Fruit fly (Drosophila melanogaster) whole organism, prepupa: ENCODE data around the gene CG15754.

Experiments used
- Blimp-1 ChIP-seq: fragments of 200-800 bp; sonication (Bioruptor generic); optimal IDR thresholded peaks from 3 replicates; lab custom pipeline; 2017; ENCODE audit warnings: missing biosample characterization, missing genetic modification characterization, mild to moderate bottlenecking, moderate library complexity, missing genetic modification reagents
- CG10631 ChIP-seq: fragments of 200-800 bp; sonication (Bioruptor generic); optimal IDR thresholded peaks from 2 replicates; lab custom pipeline; 2016; ENCODE audit warnings: missing biosample characterization, missing genetic modification characterization
- CG10669 ChIP-seq: fragments of 200-800 bp; sonication (Bioruptor generic); optimal IDR thresholded peaks from 3 replicates; lab custom pipeline; 2018; ENCODE audit warnings: missing biosample characterization, mild to moderate bottlenecking, missing genetic modification characterization, moderate library complexity
- CG11294 ChIP-seq: fragments of 200-800 bp; sonication (Bioruptor generic); IDR thresholded peaks from 2 replicates; pipeline ENCODE4 v1.3.6; 2022; ENCODE audit warnings: missing biosample characterization, missing genetic modification characterization
- CG11902 ChIP-seq: fragments of 200-800 bp; sonication (Bioruptor generic); optimal IDR thresholded peaks from 3 replicates; lab custom pipeline; 2016; ENCODE audit warnings: missing biosample characterization, missing genetic modification characterization
- CG15336 ChIP-seq: fragments of 200-800 bp; sonication (Bioruptor generic); IDR thresholded peaks from 2 replicates; pipeline ENCODE4 v1.3.6; 2022; ENCODE audit warnings: missing biosample characterization, missing genetic modification characterization
- CG1621 ChIP-seq: fragments of 200-800 bp; sonication (Bioruptor generic); optimal IDR thresholded peaks from 3 replicates; lab custom pipeline; 2018; ENCODE audit warnings: missing biosample characterization, mild to moderate bottlenecking, missing genetic modification characterization
- CG16779 ChIP-seq: fragments of 200-800 bp; sonication (Bioruptor generic); optimal IDR thresholded peaks from 3 replicates; lab custom pipeline; 2017; ENCODE audit warnings: missing biosample characterization, mild to moderate bottlenecking, missing genetic modification characterization
- CG3032 ChIP-seq: fragments of 200-800 bp; optimal IDR thresholded peaks from 2 replicates; lab custom pipeline; 2019; ENCODE audit warnings: missing biosample characterization, mild to moderate bottlenecking, missing genetic modification characterization, moderate library complexity
- CG31627 ChIP-seq: fragments of 200-800 bp; sonication (Bioruptor generic); optimal IDR thresholded peaks from 3 replicates; lab custom pipeline; 2016; ENCODE audit warnings: missing biosample characterization, missing genetic modification characterization
- CG32006 ChIP-seq: fragments of 200-800 bp; sonication (Bioruptor generic); optimal IDR thresholded peaks from 3 replicates; lab custom pipeline; 2017; ENCODE audit warnings: missing biosample characterization, mild to moderate bottlenecking, missing genetic modification characterization
- CG34406 ChIP-seq: fragments of 200-800 bp; sonication (Bioruptor generic); optimal IDR thresholded peaks from 3 replicates; lab custom pipeline; 2016; ENCODE audit warnings: missing biosample characterization, missing genetic modification characterization
- CG3919 ChIP-seq: fragments of 200-800 bp; sonication (Bioruptor generic); optimal IDR thresholded peaks from 3 replicates; lab custom pipeline; 2016; ENCODE audit warnings: missing biosample characterization, missing genetic modification characterization
- CG4318 ChIP-seq: fragments of 200-800 bp; sonication (Bioruptor generic); optimal IDR thresholded peaks from 3 replicates; lab custom pipeline; 2017; ENCODE audit warnings: missing biosample characterization, mild to moderate bottlenecking, missing genetic modification characterization
- CG6163 ChIP-seq: fragments of 200-800 bp; sonication (Bioruptor generic); IDR thresholded peaks from 3 replicates; pipeline ENCODE4 v1.3.6; 2022; ENCODE audit warnings: missing biosample characterization, missing genetic modification characterization
- CG6276 ChIP-seq: fragments of 200-800 bp; sonication (Bioruptor generic); optimal IDR thresholded peaks from 2 replicates; lab custom pipeline; 2017; ENCODE audit warnings: missing biosample characterization, mild to moderate bottlenecking, missing genetic modification characterization
- CG6792 ChIP-seq: fragments of 200-800 bp; sonication (Bioruptor generic); optimal IDR thresholded peaks from 3 replicates; lab custom pipeline; 2016; ENCODE audit warnings: missing biosample characterization, missing genetic modification characterization
- CG6808 ChIP-seq: fragments of 200-800 bp; sonication (Bioruptor generic); optimal IDR thresholded peaks from 3 replicates; lab custom pipeline; 2017; ENCODE audit warnings: missing biosample characterization, missing genetic modification characterization, mild to moderate bottlenecking, moderate library complexity, missing genetic modification reagents
- CG7368 ChIP-seq: fragments of 200-800 bp; sonication (Bioruptor generic); optimal IDR thresholded peaks from 3 replicates; lab custom pipeline; 2016; ENCODE audit warnings: missing biosample characterization, missing genetic modification characterization
- CG8119 ChIP-seq: fragments of 200-800 bp; sonication (Bioruptor generic); IDR thresholded peaks from 3 replicates; pipeline ENCODE4 v1.3.6; 2022; ENCODE audit warnings: missing biosample characterization, missing genetic modification characterization
- CG8319 ChIP-seq: fragments of 200-800 bp; sonication (Bioruptor generic); optimal IDR thresholded peaks from 3 replicates; lab custom pipeline; 2016; ENCODE audit warnings: missing biosample characterization, missing genetic modification characterization
- CG8632 ChIP-seq: fragments of 200-800 bp; sonication (Bioruptor generic); optimal IDR thresholded peaks from 3 replicates; lab custom pipeline; 2016; ENCODE audit warnings: missing biosample characterization, missing genetic modification characterization
- CG9139 ChIP-seq: fragments of 200-800 bp; sonication (Bioruptor generic); optimal IDR thresholded peaks from 3 replicates; lab custom pipeline; 2017; ENCODE audit warnings: missing biosample characterization, mild to moderate bottlenecking, missing genetic modification characterization
- Eip75B ChIP-seq: fragments of 200-800 bp; sonication (Bioruptor generic); optimal IDR thresholded peaks from 3 replicates; lab custom pipeline; 2016; ENCODE audit warnings: missing biosample characterization, missing genetic modification characterization
- Eip78C ChIP-seq: fragments of 200-800 bp; sonication (Bioruptor generic); peaks from one replicate; lab custom pipeline; 2016; ENCODE audit warnings: missing biosample characterization, missing genetic modification characterization
- Eip93F ChIP-seq: fragments of 200-800 bp; sonication (Bioruptor generic); optimal IDR thresholded peaks from 2 replicates; lab custom pipeline; 2016; ENCODE audit warnings: missing biosample characterization, mild to moderate bottlenecking, missing genetic modification characterization
- Ets21C ChIP-seq: fragments of 200-800 bp; sonication (Bioruptor generic); optimal IDR thresholded peaks from 3 replicates; lab custom pipeline; 2016; ENCODE audit warnings: missing biosample characterization, missing genetic modification characterization
- Ets96B ChIP-seq: fragments of 200-800 bp; optimal IDR thresholded peaks from 2 replicates; lab custom pipeline; 2019; ENCODE audit warnings: missing biosample characterization, mild to moderate bottlenecking, missing genetic modification characterization, moderate library complexity
- Gug ChIP-seq: fragments of 200-800 bp; sonication (Bioruptor generic); IDR thresholded peaks from 2 replicates; pipeline ENCODE4 v1.3.6; 2022; ENCODE audit warnings: missing biosample characterization, missing genetic modification characterization
- Hr38 ChIP-seq: sonication (Bioruptor generic); optimal IDR thresholded peaks from 2 replicates; lab custom pipeline; 2016; ENCODE audit warnings: missing biosample characterization, missing genetic modification characterization
- Hr4 ChIP-seq: fragments of 200-800 bp; sonication (Bioruptor generic); optimal IDR thresholded peaks from 3 replicates; lab custom pipeline; 2016; ENCODE audit warnings: missing biosample characterization, missing genetic modification characterization
- Lpt ChIP-seq: fragments of 200-800 bp; sonication (Bioruptor generic); optimal IDR thresholded peaks from 3 replicates; lab custom pipeline; 2016; ENCODE audit warnings: missing biosample characterization, missing genetic modification characterization
- Met ChIP-seq: fragments of 200-800 bp; sonication (Bioruptor generic); optimal IDR thresholded peaks from 3 replicates; lab custom pipeline; 2016; ENCODE audit warnings: missing biosample characterization, missing genetic modification characterization
- OdsH ChIP-seq: fragments of 200-800 bp; sonication (Bioruptor generic); optimal IDR thresholded peaks from 3 replicates; lab custom pipeline; 2016; ENCODE audit warnings: missing biosample characterization, missing genetic modification characterization
- acj6 ChIP-seq: fragments of 200-800 bp; sonication (Bioruptor generic); optimal IDR thresholded peaks from 3 replicates; lab custom pipeline; 2016; ENCODE audit warnings: missing biosample characterization, missing genetic modification characterization
- cyc ChIP-seq: fragments of 200-800 bp; sonication (Bioruptor generic); optimal IDR thresholded peaks from 3 replicates; lab custom pipeline; 2016; ENCODE audit warnings: missing biosample characterization, missing genetic modification characterization
- dac ChIP-seq: fragments of 200-800 bp; sonication (Bioruptor generic); optimal IDR thresholded peaks from 2 replicates; lab custom pipeline; 2017; ENCODE audit warnings: missing biosample characterization, mild to moderate bottlenecking, missing genetic modification characterization
- dsx ChIP-seq: fragments of 200-800 bp; optimal IDR thresholded peaks from 3 replicates; lab custom pipeline; 2019; ENCODE audit warnings: missing biosample characterization, mild to moderate bottlenecking, missing genetic modification characterization, moderate library complexity; ENCODE audit not compliant: poor library complexity, severe bottlenecking
- eg ChIP-seq: fragments of 200-800 bp; sonication (Bioruptor generic); IDR thresholded peaks from 3 replicates; pipeline ENCODE4 v1.3.6; 2022; ENCODE audit warnings: missing biosample characterization, missing genetic modification characterization
- esn ChIP-seq: fragments of 200-800 bp; sonication (Bioruptor generic); optimal IDR thresholded peaks from 2 replicates; lab custom pipeline; 2016; ENCODE audit warnings: missing biosample characterization, mild to moderate bottlenecking, missing genetic modification characterization, moderate library complexity
- fd59A ChIP-seq: fragments of 200-800 bp; sonication (Bioruptor generic); optimal IDR thresholded peaks from 2 replicates; lab custom pipeline; 2017; ENCODE audit warnings: missing biosample characterization, mild to moderate bottlenecking, missing genetic modification characterization, missing genetic modification reagents
- fd85E ChIP-seq: fragments of 200-800 bp; sonication (Bioruptor generic); optimal IDR thresholded peaks from 3 replicates; lab custom pipeline; 2016; ENCODE audit warnings: missing biosample characterization, missing genetic modification characterization
- fkh ChIP-seq: fragments of 200-800 bp; sonication (Bioruptor generic); optimal IDR thresholded peaks from 3 replicates; lab custom pipeline; 2017; ENCODE audit warnings: missing biosample characterization, mild to moderate bottlenecking, missing genetic modification characterization, moderate library complexity
- lz ChIP-seq: fragments of 200-800 bp; sonication (Bioruptor generic); optimal IDR thresholded peaks from 3 replicates; lab custom pipeline; 2016; ENCODE audit warnings: missing biosample characterization, missing genetic modification characterization
- net ChIP-seq: fragments of 200-800 bp; sonication (Bioruptor generic); optimal IDR thresholded peaks from 3 replicates; lab custom pipeline; 2016; ENCODE audit warnings: missing biosample characterization, missing genetic modification characterization
- pdm3 ChIP-seq: fragments of 200-800 bp; sonication (Bioruptor generic); optimal IDR thresholded peaks from 3 replicates; lab custom pipeline; 2016; ENCODE audit warnings: missing biosample characterization, missing genetic modification characterization
- salr ChIP-seq, 2 experiments: fragments of 200-800 bp; sonication (Bioruptor generic); optimal IDR thresholded peaks; 3 replicates each; lab custom pipeline; 2016 to 2018; ENCODE audit warnings: missing biosample characterization in 2 of 2, missing genetic modification characterization in 2 of 2, mild to moderate bottlenecking in 1 of 2
- spab ChIP-seq: fragments of 200-800 bp; sonication (Bioruptor generic); optimal IDR thresholded peaks from 2 replicates; lab custom pipeline; 2017; ENCODE audit warnings: missing biosample characterization, mild to moderate bottlenecking, missing genetic modification characterization, missing genetic modification reagents
- ss ChIP-seq, 2 experiments: fragments of 200-800 bp; sonication (Bioruptor generic); optimal IDR thresholded peaks; 2 replicates in 1 of 2; 3 replicates in 1 of 2; lab custom pipeline; 2017 to 2018; ENCODE audit warnings: mild to moderate bottlenecking in 2 of 2, missing biosample characterization in 2 of 2, missing genetic modification characterization in 2 of 2, moderate library complexity in 1 of 2
- svp ChIP-seq: fragments of 200-800 bp; sonication (Bioruptor generic); peaks from one replicate; lab custom pipeline; 2016; ENCODE audit warnings: missing biosample characterization, missing genetic modification characterization
- topi ChIP-seq: fragments of 200-800 bp; sonication (Bioruptor generic); optimal IDR thresholded peaks from 3 replicates; lab custom pipeline; 2016; ENCODE audit warnings: missing biosample characterization, missing genetic modification characterization
- vri ChIP-seq: fragments of 200-800 bp; sonication (Bioruptor generic); optimal IDR thresholded peaks from 3 replicates; lab custom pipeline; 2016; ENCODE audit warnings: missing biosample characterization, mild to moderate bottlenecking, missing genetic modification characterization

The CG15754 gene

DNA sequence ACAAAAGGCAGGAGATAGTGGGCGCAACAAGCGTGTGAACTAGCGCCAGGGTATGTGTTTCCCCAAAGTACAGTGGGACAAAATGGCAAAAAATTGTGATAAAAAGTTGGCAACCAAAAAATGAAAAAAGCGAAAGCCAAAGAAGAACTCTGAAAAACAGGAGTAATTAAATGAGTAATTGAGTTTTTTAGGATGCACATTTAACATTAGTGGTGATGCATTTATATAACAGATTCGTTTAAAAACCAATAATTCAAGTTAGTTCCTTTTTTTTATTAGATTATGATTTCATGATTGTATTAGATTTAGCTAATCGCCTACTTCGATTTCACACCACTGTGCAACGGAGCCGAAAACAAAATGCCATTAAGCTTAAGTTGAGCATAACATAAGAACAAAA lies 44.6 kb downstream of the CG15754 start:
- TF ChIP-seq CG10669 (peak; percentile 26), Lpt (GFP tag; lab: Kevin White, UChicago) (peak; percentile 55), CG11294 (GFP tag; lab: Robert Waterston, UW) (no peak), Hr4 (GFP tag; lab: Kevin White, UChicago) (peak; percentile 68), fkh (GFP tag; lab: Kevin White, UChicago) (no peak), CG8632 (GFP tag; lab: Kevin White, UChicago) (peak; percentile 9), CG9139 (GFP tag; lab: Kevin White, UChicago) (no peak), OdsH (GFP tag; lab: Kevin White, UChicago) (peak; percentile 48), CG1621 (no peak), fd85E (GFP tag; lab: Kevin White, UChicago) (no peak), lz (GFP tag; lab: Kevin White, UChicago) (peak; percentile 42), CG6808 (peak; percentile 9), CG8319 (GFP tag; lab: Kevin White, UChicago) (no peak), Gug (peak; percentile 47), cyc (GFP tag; lab: Kevin White, UChicago) (peak; percentile 43), vri (GFP tag; lab: Kevin White, UChicago) (no peak), topi (GFP tag; lab: Kevin White, UChicago) (peak; percentile 57), CG15336 (GFP tag; lab: Robert Waterston, UW) (peak; percentile 57), spab (GFP tag; lab: Kevin White, UChicago) (peak; percentile 17), CG16779 (tag; lab: Kevin White, UChicago) (no peak), CG7368 (GFP tag; lab: Kevin White, UChicago) (peak; percentile 19), svp (peak; percentile 61), ss (GFP tag; optimal IDR thresholded peaks at IDR 0.05; lab: Kevin White, UChicago) (no peak), Ets21C (GFP tag; lab: Kevin White, UChicago) (peak; percentile 32), pdm3 (peak; percentile 59), CG6163 (GFP tag; lab: Robert Waterston, UW) (no peak; the same call in 2 of the 3 replicates), Ets96B (peak; percentile 29), dac (GFP tag; lab: Kevin White, UChicago) (peak; percentile 45), esn (GFP tag; lab: Kevin White, UChicago) (peak; percentile 43), net (peak; percentile 17), salr (GFP tag; optimal IDR thresholded peaks at IDR 0.05; lab: Kevin White, UChicago) (peak in 1 of 2 experiments; percentile 46), CG34406 (GFP tag; lab: Kevin White, UChicago) (peak; percentile 30), acj6 (GFP tag; lab: Kevin White, UChicago) (peak; percentile 33), CG10631 (GFP tag; lab: Kevin White, UChicago) (peak; percentile 22), CG8119 (peak; percentile 56), eg (peak; percentile 47; the same call in 2 of the 3 replicates), CG6792 (GFP tag; lab: Kevin White, UChicago) (no peak), dsx (peak; percentile 6), Eip93F (no peak), fd59A (GFP tag; lab: Kevin White, UChicago) (peak; percentile 1), CG32006 (GFP tag; lab: Kevin White, UChicago) (peak; percentile 76), CG6276 (peak; percentile 60), CG3032 (tag; lab: Kevin White, UChicago) (peak; percentile 14), CG31627 (GFP tag; lab: Kevin White, UChicago) (peak; percentile 54), Blimp-1 (GFP tag; lab: Kevin White, UChicago) (no peak), Eip78C (GFP tag; lab: Kevin White, UChicago) (peak; percentile 93), Met (GFP tag; lab: Kevin White, UChicago) (peak; percentile 60), Eip75B (GFP tag; lab: Kevin White, UChicago) (peak; percentile 34), CG4318 (peak; percentile 61), CG3919 (peak; percentile 40), Hr38 (GFP tag; lab: Kevin White, UChicago) (no peak), CG11902 (GFP tag; lab: Kevin White, UChicago) (peak; percentile 12)
